Fruit fly (Drosophila melanogaster) whole organism, wandering third instar larva: ENCODE measurements around the gene CG5112.
A peak's percentile ranks its signal among the peaks of the same experiment; 100 is the strongest.

ENCODE experiments used
- Abd-B ChIP-seq: fragments of >200 bp; optimal IDR thresholded peaks from 2 replicates; lab custom pipeline; 2017; ENCODE audit warnings: missing biosample characterization, missing genetic modification characterization
- CG32264 ChIP-seq: fragments of 200-800 bp; sonication (Bioruptor generic); optimal IDR thresholded peaks from 2 replicates; lab custom pipeline; 2016; ENCODE audit warnings: missing biosample characterization, missing genetic modification characterization
- CG9705 ChIP-seq: fragments of 200-800 bp; sonication (Bioruptor generic); optimal IDR thresholded peaks from 2 replicates; lab custom pipeline; 2018; ENCODE audit warnings: missing biosample characterization, mild to moderate bottlenecking, missing genetic modification characterization
- CrebA ChIP-seq: fragments of 200-800 bp; sonication (Bioruptor generic); optimal IDR thresholded peaks from 2 replicates; lab custom pipeline; 2016; ENCODE audit warnings: missing biosample characterization, mild to moderate bottlenecking, missing genetic modification characterization, borderline replicate concordance
- Dfd ChIP-seq: fragments of >200 bp; optimal IDR thresholded peaks from 2 replicates; lab custom pipeline; 2017; ENCODE audit warnings: missing biosample characterization, missing genetic modification characterization
- Dif ChIP-seq: fragments of 200-275, 200-300 bp; sonication (Bioruptor generic); optimal IDR thresholded peaks from 2 replicates; lab custom pipeline; 2018; ENCODE audit warnings: missing biosample characterization, missing genetic modification characterization; ENCODE audit not compliant: partially characterized antibody
- GATAd ChIP-seq: sonication (Bioruptor generic); optimal IDR thresholded peaks from 2 replicates; lab custom pipeline; 2016; ENCODE audit warnings: missing biosample characterization, missing genetic modification characterization
- HLH106 ChIP-seq: fragments of 200-800 bp; optimal IDR thresholded peaks from 3 replicates; lab custom pipeline; 2019; ENCODE audit warnings: missing biosample characterization, mild to moderate bottlenecking, missing genetic modification characterization, moderate library complexity
- Hnf4 ChIP-seq: fragments of 200-800 bp; sonication (Bioruptor generic); optimal IDR thresholded peaks from 2 replicates; lab custom pipeline; 2016; ENCODE audit warnings: missing biosample characterization, mild to moderate bottlenecking, missing genetic modification characterization
- Hr83 ChIP-seq: fragments of 200-300 bp; sonication (Bioruptor generic); optimal IDR thresholded peaks from 2 replicates; lab custom pipeline; 2016; ENCODE audit warnings: missing biosample characterization, mild to moderate bottlenecking, missing genetic modification characterization, moderate library complexity; ENCODE audit not compliant: poor library complexity, severe bottlenecking
- Jra ChIP-seq: sonication (Bioruptor generic); optimal IDR thresholded peaks from 2 replicates; lab custom pipeline; 2016; ENCODE audit warnings: missing biosample characterization, missing genetic modification characterization
- Mio ChIP-seq: sonication (Bioruptor generic); optimal IDR thresholded peaks from 2 replicates; lab custom pipeline; 2016; ENCODE audit warnings: missing biosample characterization, missing genetic modification characterization
- Myc ChIP-seq: fragments of >200 bp; optimal IDR thresholded peaks from 2 replicates; lab custom pipeline; 2017
- N ChIP-seq: fragments of >200 bp; optimal IDR thresholded peaks from 2 replicates; lab custom pipeline; 2018; ENCODE audit warnings: missing biosample characterization, missing external identifiers, missing genetic modification characterization
- OdsH ChIP-seq: fragments of 200-800 bp; sonication (Bioruptor generic); optimal IDR thresholded peaks from 2 replicates; lab custom pipeline; 2016; ENCODE audit warnings: missing biosample characterization, mild to moderate bottlenecking, missing genetic modification characterization
- Rel ChIP-seq, 2 experiments: fragments of 200-800 bp; sonication (Bioruptor generic) in 1 of 2; optimal IDR thresholded peaks; 2 replicates in 1 of 2; 3 replicates in 1 of 2; lab custom pipeline; 2016 to 2019; ENCODE audit warnings: mild to moderate bottlenecking in 2 of 2, missing biosample characterization in 2 of 2, missing genetic modification characterization in 2 of 2, moderate library complexity in 1 of 2
- Sp1 ChIP-seq: fragments of 200-800 bp; sonication (Bioruptor generic); optimal IDR thresholded peaks from 3 replicates; lab custom pipeline; 2019; ENCODE audit warnings: missing biosample characterization, mild to moderate bottlenecking, missing genetic modification characterization, moderate library complexity
- Vsx2 ChIP-seq: fragments of 200-300, 225-300 bp; sonication (Bioruptor generic); optimal IDR thresholded peaks from 2 replicates; lab custom pipeline; 2018; ENCODE audit warnings: missing biosample characterization, missing genetic modification characterization; ENCODE audit not compliant: partially characterized antibody
- br ChIP-seq: fragments of 200-800 bp; sonication (Bioruptor generic); optimal IDR thresholded peaks from 2 replicates; lab custom pipeline; 2016; ENCODE audit warnings: missing biosample characterization, missing genetic modification characterization
- brk ChIP-seq: fragments of 200-800 bp; sonication (Bioruptor generic); optimal IDR thresholded peaks from 2 replicates; lab custom pipeline; 2016; ENCODE audit warnings: missing biosample characterization, mild to moderate bottlenecking, missing genetic modification characterization
- dl ChIP-seq, 2 experiments: fragments of 175-275, 200-275 bp in 1 of 2; fragments of 200-275 bp in 1 of 2; sonication (Bioruptor generic); optimal IDR thresholded peaks; lab custom pipeline; 2018; ENCODE audit warnings: mild to moderate bottlenecking in 2 of 2, missing biosample characterization in 2 of 2, missing genetic modification characterization in 2 of 2, moderate library complexity in 2 of 2; ENCODE audit not compliant: partially characterized antibody in 2 of 2, insufficient read depth in 1 of 2
- dmrt93B ChIP-seq: fragments of 200-800 bp; sonication (Bioruptor generic); optimal IDR thresholded peaks from 2 replicates; lab custom pipeline; 2018; ENCODE audit warnings: missing biosample characterization, mild to moderate bottlenecking, missing genetic modification characterization
- dsf ChIP-seq: sonication (Bioruptor generic); optimal IDR thresholded peaks from 2 replicates; lab custom pipeline; 2016; ENCODE audit warnings: missing biosample characterization, missing genetic modification characterization, borderline replicate concordance
- ey ChIP-seq: fragments of 200-800 bp; sonication (Bioruptor generic); optimal IDR thresholded peaks from 2 replicates; lab custom pipeline; 2016; ENCODE audit warnings: missing biosample characterization, missing genetic modification characterization
- foxo ChIP-seq, 2 experiments: fragments of 200-800 bp; sonication (Bioruptor generic); optimal IDR thresholded peaks; 2 replicates in 1 of 2; 3 replicates in 1 of 2; lab custom pipeline; 2016 to 2017; ENCODE audit warnings: missing biosample characterization in 2 of 2, missing genetic modification characterization in 2 of 2
- fru ChIP-seq: fragments of 200-800 bp; sonication (Bioruptor generic); optimal IDR thresholded peaks from 3 replicates; lab custom pipeline; 2016; ENCODE audit warnings: missing biosample characterization, mild to moderate bottlenecking, missing genetic modification characterization
- h ChIP-seq: fragments of 200-800 bp; sonication (Bioruptor generic); optimal IDR thresholded peaks from 3 replicates; lab custom pipeline; 2016; ENCODE audit warnings: missing biosample characterization, mild to moderate bottlenecking, missing genetic modification characterization
- lola ChIP-seq: fragments of >200 bp; optimal IDR thresholded peaks from 2 replicates; lab custom pipeline; 2017; ENCODE audit warnings: missing biosample characterization, missing genetic modification characterization
- pan ChIP-seq: fragments of >200 bp; optimal IDR thresholded peaks from 2 replicates; lab custom pipeline; 2017
- psq ChIP-seq: fragments of 200-800 bp; sonication (Bioruptor generic); optimal IDR thresholded peaks from 3 replicates; lab custom pipeline; 2017; ENCODE audit warnings: missing biosample characterization, mild to moderate bottlenecking, missing genetic modification characterization, moderate library complexity
- rgr ChIP-seq: fragments of 200-800 bp; sonication (Bioruptor generic); optimal IDR thresholded peaks from 3 replicates; lab custom pipeline; 2016; ENCODE audit warnings: missing biosample characterization, mild to moderate bottlenecking, missing genetic modification characterization
- sage ChIP-seq: fragments of 200-800 bp; sonication (Bioruptor generic); optimal IDR thresholded peaks from 2 replicates; lab custom pipeline; 2016; ENCODE audit warnings: missing biosample characterization, mild to moderate bottlenecking, missing genetic modification characterization
- sv ChIP-seq: fragments of 200-800 bp; sonication (Bioruptor generic); optimal IDR thresholded peaks from 3 replicates; lab custom pipeline; 2016; ENCODE audit warnings: missing biosample characterization, missing genetic modification characterization
- tai ChIP-seq: sonication (Bioruptor generic); optimal IDR thresholded peaks from 2 replicates; lab custom pipeline; 2016; ENCODE audit warnings: missing biosample characterization, missing genetic modification characterization
- usp ChIP-seq: fragments of >200 bp; optimal IDR thresholded peaks from 2 replicates; lab custom pipeline; 2017; ENCODE audit warnings: missing biosample characterization, missing genetic modification characterization
- woc ChIP-seq: sonication (Bioruptor generic); optimal IDR thresholded peaks from 2 replicates; lab custom pipeline; 2016; ENCODE audit warnings: missing biosample characterization, mild to moderate bottlenecking, missing genetic modification characterization

CG5112 gene

dm6 chr3R:25490778-25491664 lies at the start of gene CG5112, which contains the start of gene Gnpat:
CG5112 (plus strand) TSS chr3R:25491460.
Gnpat (minus strand) TSS chr3R:25490936.
- peak; percentile 50 for TF ChIP-seq Hnf4 (GFP tag; lab: Kevin White, UChicago)
- peak; percentile 51 for TF ChIP-seq woc (GFP tag; lab: Kevin White, UChicago)
- peak; percentile 60 for TF ChIP-seq Sp1 (GFP tag; lab: Kevin White, UChicago)
- TF ChIP-seq Dif (GFP tag; lab: Kevin White, UChicago) = peak; percentile 100
- TF ChIP-seq sage (GFP tag; lab: Kevin White, UChicago) = peak; percentile 31
- TF ChIP-seq N (GFP tag; lab: Kevin White, UChicago) = peak; percentile 25
- peak; percentile 100 for TF ChIP-seq Vsx2 (GFP tag; lab: Kevin White, UChicago)
- no peak for TF ChIP-seq pan
- no peak for TF ChIP-seq Rel (GFP tag; optimal IDR thresholded peaks at IDR 0.05; lab: Kevin White, UChicago)
- peak; percentile 95 for TF ChIP-seq Rel (tag; optimal IDR thresholded peaks at IDR 0.05; lab: Kevin White, UChicago)
- no peak for TF ChIP-seq usp
- TF ChIP-seq Hr83 (GFP tag; lab: Kevin White, UChicago) = peak; percentile 67
- TF ChIP-seq foxo (GFP tag; optimal IDR thresholded peaks at IDR 0.05; lab: Kevin White, UChicago) = peak in 1 of 2 experiments; percentile 40
- TF ChIP-seq CG9705 (GFP tag; lab: Kevin White, UChicago) = no peak
- no peak for TF ChIP-seq OdsH (GFP tag; lab: Kevin White, UChicago)
- TF ChIP-seq psq (GFP tag; lab: Kevin White, UChicago) = peak; percentile 24
- TF ChIP-seq dmrt93B (GFP tag; lab: Kevin White, UChicago) = peak; percentile 28
- TF ChIP-seq HLH106 (tag; lab: Kevin White, UChicago) = peak; percentile 65
- no peak for TF ChIP-seq ey
- TF ChIP-seq dl (GFP tag; optimal IDR thresholded peaks at IDR 0.05; lab: Kevin White, UChicago; ENCODE audit: insufficient read depth in 1 of 2, partially characterized antibody in 2 of 2) = peak; percentile 97 to 99
- TF ChIP-seq rgr = peak; percentile 22

dm6 chr3R:25445546-25446400 lies 45.5 kb upstream of the CG5112 start:
- TF ChIP-seq rgr (peak; percentile 65), sv (peak; percentile 56), Abd-B (GFP tag; lab: Kevin White, UChicago) (no peak), CG9705 (GFP tag; lab: Kevin White, UChicago) (no peak), dmrt93B (GFP tag; lab: Kevin White, UChicago) (peak; percentile 24), dsf (GFP tag; lab: Kevin White, UChicago) (no peak), Vsx2 (GFP tag; lab: Kevin White, UChicago) (no peak), N (GFP tag; lab: Kevin White, UChicago) (no peak), CrebA (no peak), br (GFP tag; lab: Kevin White, UChicago) (peak; percentile 51), CG32264 (GFP tag; lab: Kevin White, UChicago) (no peak), pan (no peak), Hr83 (GFP tag; lab: Kevin White, UChicago) (no peak), lola (no peak), Myc (lab: Kevin White, UChicago) (no peak), usp (no peak), woc (GFP tag; lab: Kevin White, UChicago) (peak; percentile 68), OdsH (GFP tag; lab: Kevin White, UChicago) (peak; percentile 48), Hnf4 (GFP tag; lab: Kevin White, UChicago) (peak; percentile 31), Mio (GFP tag; lab: Kevin White, UChicago) (no peak), Dfd (GFP tag; lab: Kevin White, UChicago) (no peak), Rel (GFP tag; optimal IDR thresholded peaks at IDR 0.05; lab: Kevin White, UChicago) (no peak), Rel (tag; optimal IDR thresholded peaks at IDR 0.05; lab: Kevin White, UChicago) (no peak), HLH106 (tag; lab: Kevin White, UChicago) (peak; percentile 59), Dif (GFP tag; lab: Kevin White, UChicago) (no peak), GATAd (no peak), Jra (GFP tag; lab: Kevin White, UChicago) (peak; percentile 1), ey (peak; percentile 60), foxo (GFP tag; optimal IDR thresholded peaks at IDR 0.05; lab: Kevin White, UChicago) (peak in 1 of 2 experiments; percentile 70), fru (peak; percentile 79), tai (GFP tag; lab: Kevin White, UChicago) (no peak), Sp1 (GFP tag; lab: Kevin White, UChicago) (peak; percentile 28), h (GFP tag; lab: Kevin White, UChicago) (peak; percentile 64), psq (GFP tag; lab: Kevin White, UChicago) (no peak), brk (GFP tag; lab: Kevin White, UChicago) (no peak)
